Worm (Caenorhabditis elegans) whole organism, L3 larva: Measurements from ENCODE around the gene wdfy-2.

ENCODE experiments used
- ceh-82 ChIP-seq: fragments of 150-350 bp; optimal IDR thresholded peaks from 2 replicates; lab custom pipeline; 2014; ENCODE audit warnings: missing biosample characterization, missing genetic modification characterization
- elt-2 ChIP-seq: sonication (generic microtip); optimal IDR thresholded peaks from 2 replicates; lab custom pipeline; 2016; ENCODE audit warnings: missing genetic modification reagents, mild to moderate bottlenecking, missing genetic modification characterization, missing compliant biosample characterization
- elt-3 ChIP-seq, 3 experiments: fragments of 150-350 bp in 1 of 3; sonication (generic microtip) in 2 of 3; optimal IDR thresholded peaks; 2 replicates in 2 of 3; 4 replicates in 1 of 3; lab custom pipeline; 2014 to 2017; ENCODE audit warnings: missing biosample characterization in 3 of 3, missing genetic modification characterization in 3 of 3
- eor-1 ChIP-seq, 2 experiments: fragments of 150-350 bp; optimal IDR thresholded peaks; 2 replicates each; lab custom pipeline; 2014 to 2018; ENCODE audit warnings: missing biosample characterization in 2 of 2, missing genetic modification characterization in 2 of 2
- fkh-2 ChIP-seq: fragments of 150-350 bp; optimal IDR thresholded peaks from 2 replicates; lab custom pipeline; 2014; ENCODE audit warnings: missing biosample characterization, missing genetic modification reagents, missing genetic modification characterization
- fos-1 ChIP-seq: fragments of 150-350 bp; optimal IDR thresholded peaks from 2 replicates; lab custom pipeline; 2014; ENCODE audit warnings: missing biosample characterization, missing genetic modification characterization
- pha-4 ChIP-seq: fragments of 150-350 bp; optimal IDR thresholded peaks from 2 replicates; lab custom pipeline; 2014; ENCODE audit warnings: missing biosample characterization, missing genetic modification reagents, missing genetic modification characterization

ce11 chrII:9273984-9274383 lies 45.7 kb upstream of the wdfy-2 start:
- TF ChIP-seq fos-1 (tag; lab: Kevin White, UChicago) (no peak), elt-2 (peak; percentile 78), fkh-2 (no peak), pha-4 (tag; lab: Kevin White, UChicago) (peak; percentile 91), elt-3 (tag; optimal IDR thresholded peaks at IDR 0.05; lab: Kevin White, UChicago) (no peak), eor-1 (tag; optimal IDR thresholded peaks at IDR 0.05; lab: Kevin White, UChicago) (no peak), ceh-82 (no peak)
